Worm (Caenorhabditis elegans) whole organism, early embryonic: ENCODE results near the gene oac-37.

Source experiments
- F13C5.2 ChIP-seq: sonication (generic microtip); optimal IDR thresholded peaks from 2 replicates; lab custom pipeline; 2017; ENCODE audit warnings: mild to moderate bottlenecking, missing genetic modification characterization, inconsistent platforms, missing compliant biosample characterization
- ama-1 ChIP-seq: fragments of 150-350 bp; optimal IDR thresholded peaks from 2 replicates; lab custom pipeline; 2014
- tbx-11 ChIP-seq: fragments of 200-800 bp; sonication (Bioruptor generic); IDR thresholded peaks from 2 replicates; pipeline ENCODE4 v1.3.6; 2022; ENCODE audit warnings: missing genetic modification characterization, missing compliant biosample characterization

DNA sequence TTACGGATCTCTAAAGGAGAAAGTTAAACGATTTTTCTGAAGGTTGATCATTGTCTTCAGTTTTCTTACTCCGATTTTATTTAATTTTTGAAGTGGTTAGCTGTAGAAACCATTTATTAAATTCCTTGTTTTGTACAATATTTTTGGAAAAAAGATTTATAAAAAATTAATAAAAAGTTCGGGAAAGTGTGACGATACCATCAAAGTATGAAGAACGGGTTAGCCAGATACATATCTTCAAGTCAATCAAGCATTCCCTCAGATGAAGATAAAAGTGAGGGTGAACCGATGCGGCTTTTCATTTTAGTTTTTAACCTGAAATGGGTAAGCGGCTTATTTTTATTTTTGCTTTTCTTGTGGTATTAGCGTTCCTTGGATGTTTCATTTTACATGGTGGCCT, 19.8 kb downstream of the oac-37 start, which contains the start of gene R05A10.6:
- TF ChIP-seq ama-1 (lab: Kevin White, UChicago) (no peak), tbx-11 (GFP tag; lab: Robert Waterston, UW) (no peak), F13C5.2 (no peak)
